Worm (Caenorhabditis elegans): Measurements from ENCODE around the gene K09C8.9.

DNA sequence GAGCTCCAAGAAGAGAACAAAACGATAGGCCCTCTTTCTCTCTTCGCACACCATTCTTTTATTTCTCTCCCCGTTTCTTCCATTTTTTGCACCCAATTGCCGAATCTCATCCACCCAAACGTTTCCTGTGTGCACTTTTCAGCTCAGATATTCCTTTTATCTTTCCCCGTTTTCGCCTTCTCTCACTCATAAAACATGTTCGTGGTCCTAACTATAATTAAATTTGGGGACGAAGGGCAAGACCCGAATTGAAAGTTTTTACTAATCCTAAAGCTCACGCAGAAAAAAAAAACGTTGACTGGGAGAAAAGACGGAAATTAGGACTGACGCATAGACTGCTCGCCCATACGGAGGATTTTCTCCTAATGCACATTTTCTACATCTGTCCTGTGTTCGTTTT is 2.1 kb downstream of the K09C8.9 start:
- TF ChIP-seq nhr-11 (tag; optimal IDR thresholded peaks at IDR 0.05) (no peak), nhr-77 (tag; optimal IDR thresholded peaks at IDR 0.05) (no peak), fkh-8 (tag; optimal IDR thresholded peaks at IDR 0.05) (no peak), isw-1 (GFP tag; IDR thresholded peaks at IDR 0.05) (no peak), hlh-17 (GFP tag; optimal IDR thresholded peaks at IDR 0.05; ENCODE audit: borderline replicate concordance) (no peak), ama-1 (optimal IDR thresholded peaks at IDR 0.05) (no peak), sup-37 (GFP tag; optimal IDR thresholded peaks at IDR 0.05) (no peak)

Measured in whole organism, L1 larva.